Fruit fly (Drosophila melanogaster): ENCODE results near the gene Ranbp21.

DNA sequence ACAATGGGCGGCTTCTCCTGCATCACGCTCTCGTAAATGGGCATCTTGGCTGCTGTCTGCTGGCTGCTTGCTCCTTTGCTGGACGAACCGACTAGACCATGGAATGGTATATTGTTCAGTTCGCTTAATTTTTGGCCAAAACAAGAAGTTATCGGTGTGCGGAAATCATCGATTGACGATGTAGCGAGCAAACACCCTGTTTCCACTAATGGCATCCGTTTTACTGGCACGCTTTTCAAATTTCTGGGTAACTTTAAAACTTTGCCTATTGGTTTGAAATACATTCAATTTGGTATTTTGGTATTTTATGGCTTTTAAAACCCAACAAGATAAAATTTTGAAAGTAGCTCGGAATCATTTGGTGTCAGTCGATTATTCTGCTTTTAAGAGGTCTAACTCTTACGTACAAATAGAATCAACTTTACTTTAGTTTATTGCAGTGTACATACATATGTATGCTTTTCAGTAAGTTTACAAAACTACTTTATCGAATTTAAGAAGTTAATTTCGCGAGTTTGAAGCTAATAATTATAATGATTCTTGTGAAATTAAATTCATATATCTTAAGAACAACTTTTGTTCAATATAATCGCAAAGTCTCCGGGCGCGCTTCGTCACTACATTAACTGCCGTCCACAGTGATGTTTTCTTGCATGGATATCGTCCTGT is 6.1 kb downstream of the Ranbp21 start, which contains the start of gene Arp10:
- TF ChIP-seq fd59A (GFP tag; optimal IDR thresholded peaks at IDR 0.05) (no peak), Ets96B (tag; optimal IDR thresholded peaks at IDR 0.05) (peak; percentile 7), Gug (GFP tag; IDR thresholded peaks at IDR 0.05) (no peak), CG3919 (GFP tag; optimal IDR thresholded peaks at IDR 0.05) (no peak)

Data from whole organism, prepupa.